Worm (Caenorhabditis elegans): ENCODE measurements around the gene cnc-4.

Gene cnc-4

DNA sequence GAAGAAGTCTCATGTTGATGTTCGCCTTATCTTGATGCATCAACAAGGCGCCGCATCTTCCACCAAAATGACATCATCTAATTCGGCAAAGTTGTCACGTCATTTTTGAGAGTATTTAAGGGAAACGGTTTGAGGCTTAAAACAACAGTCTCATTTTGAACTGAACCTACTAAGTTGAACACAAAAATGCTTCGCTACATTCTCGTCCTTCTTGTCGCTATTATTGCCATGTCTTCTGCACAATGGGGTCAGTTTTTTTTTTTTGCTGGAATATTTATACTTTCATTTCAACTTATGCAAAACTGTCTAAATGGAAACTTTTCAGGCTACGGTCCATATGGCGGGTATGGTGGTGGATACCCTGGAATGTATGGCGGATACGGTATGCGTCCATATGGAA, at the start of gene cnc-4:
cnc-4 (plus strand) TSS at position 117 of the 400 bp plus-strand sequence.
- TF ChIP-seq unc-86 (tag; optimal IDR thresholded peaks at IDR 0.05) (no peak), ceh-22 (tag; optimal IDR thresholded peaks at IDR 0.05) (no peak), pha-2 (tag; optimal IDR thresholded peaks at IDR 0.05) (no peak)

DNA sequence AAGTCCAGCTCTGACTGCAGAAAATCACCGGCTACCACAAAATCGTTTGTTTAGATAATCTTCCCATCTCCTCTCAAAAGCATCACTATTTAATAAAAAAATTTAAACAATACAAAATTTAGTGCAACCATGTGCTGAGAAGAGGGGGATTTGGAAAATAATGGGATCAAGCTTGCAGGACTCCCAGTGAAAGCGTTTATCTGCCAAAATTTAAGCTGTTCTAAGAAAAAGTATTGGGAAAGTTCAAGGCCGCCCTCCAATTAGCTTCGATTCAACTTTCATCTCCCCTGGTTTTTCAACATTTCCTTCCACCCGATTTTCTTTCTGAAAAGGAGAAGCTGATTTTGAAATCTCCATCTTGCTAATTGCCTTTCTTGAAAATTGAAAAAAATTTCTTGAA, 38.9 kb upstream of the cnc-4 start:
- TF ChIP-seq hlh-30 (tag; optimal IDR thresholded peaks at IDR 0.05; ENCODE audit: insufficient read depth), result no peak

DNA sequence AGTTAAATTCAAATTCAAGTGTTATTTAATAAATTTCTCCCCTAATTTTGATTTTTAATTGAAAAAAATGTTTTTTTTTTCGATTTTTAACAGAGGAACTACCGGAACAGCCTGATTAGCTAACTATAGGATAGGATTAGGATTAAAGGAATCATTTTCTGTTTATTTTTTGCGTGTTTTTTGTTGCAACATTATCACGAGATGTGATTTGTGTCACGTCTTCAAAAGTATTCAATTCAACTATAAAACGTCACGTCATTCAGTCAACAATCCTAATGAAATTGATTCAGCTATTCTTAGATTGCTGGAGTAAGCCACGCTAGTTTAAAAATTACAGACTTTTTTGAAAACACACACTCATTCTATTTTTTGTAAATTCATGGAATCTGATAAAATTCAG, 36.3 kb upstream of the cnc-4 start:
- no peak for TF ChIP-seq hlh-6 (tag; optimal IDR thresholded peaks at IDR 0.05)
- no peak for TF ChIP-seq lim-6 (tag; optimal IDR thresholded peaks at IDR 0.05)
- no peak for TF ChIP-seq tbx-2 (tag; optimal IDR thresholded peaks at IDR 0.05)
- no peak for TF ChIP-seq ceh-18 (tag; optimal IDR thresholded peaks at IDR 0.05)
- no peak for TF ChIP-seq ceh-48 (tag; optimal IDR thresholded peaks at IDR 0.05)
- TF ChIP-seq mec-3 (tag; optimal IDR thresholded peaks at IDR 0.05; ENCODE audit: borderline replicate concordance), result no peak
- TF ChIP-seq npax-4 (tag; optimal IDR thresholded peaks at IDR 0.05), result no peak
- no peak for TF ChIP-seq dve-1 (tag; optimal IDR thresholded peaks at IDR 0.05)
- TF ChIP-seq dmd-4 (tag; optimal IDR thresholded peaks at IDR 0.05; ENCODE audit: borderline replicate concordance), result no peak

DNA sequence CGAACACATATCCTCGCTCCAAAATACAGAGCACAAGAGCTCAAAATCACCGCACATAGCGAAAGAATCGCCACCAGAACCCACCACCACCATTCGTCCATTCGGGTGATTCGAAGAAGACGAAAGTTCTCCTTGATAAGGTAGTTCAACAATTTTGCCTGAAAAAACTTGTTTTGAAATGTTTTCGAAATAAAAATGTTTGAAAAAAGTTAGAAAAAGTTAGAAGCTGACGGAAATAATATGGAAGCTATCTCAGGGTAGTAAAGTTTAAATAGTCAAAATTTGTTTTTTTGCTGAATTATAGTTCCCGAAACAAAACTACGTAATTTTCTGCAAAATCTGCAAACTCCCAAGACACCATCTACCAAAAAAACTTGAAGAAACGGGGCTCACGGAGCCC, 35.5 kb upstream of the cnc-4 start, which contains the start of gene snt-5:
snt-5 (minus strand) TSS at position 101 of the 400 bp plus-strand sequence.
- TF ChIP-seq F13H6.1 (tag; optimal IDR thresholded peaks at IDR 0.05) (no peak), lim-6 (tag; optimal IDR thresholded peaks at IDR 0.05) (no peak), nhr-11 (tag; optimal IDR thresholded peaks at IDR 0.05) (no peak), fkh-6 (tag; optimal IDR thresholded peaks at IDR 0.05) (no peak), hlh-15 (tag; optimal IDR thresholded peaks at IDR 0.05) (no peak), pqm-1 (tag; optimal IDR thresholded peaks at IDR 0.05) (no peak), elt-2 (tag; optimal IDR thresholded peaks at IDR 0.05) (no peak), odd-2 (tag; optimal IDR thresholded peaks at IDR 0.05) (no peak), ceh-14 (tag; optimal IDR thresholded peaks at IDR 0.05) (no peak), syd-9 (tag; optimal IDR thresholded peaks at IDR 0.05) (no peak), unc-86 (tag; optimal IDR thresholded peaks at IDR 0.05) (no peak), ceh-30 (tag; optimal IDR thresholded peaks at IDR 0.05) (no peak), K02D7.2 (tag; optimal IDR thresholded peaks at IDR 0.05) (no peak), ceh-24 (tag; optimal IDR thresholded peaks at IDR 0.05) (no peak), ceh-9 (tag; optimal IDR thresholded peaks at IDR 0.05) (no peak), ztf-16 (tag; optimal IDR thresholded peaks at IDR 0.05) (no peak), lin-11 (tag; optimal IDR thresholded peaks at IDR 0.05) (no peak), hlh-30 (tag; optimal IDR thresholded peaks at IDR 0.05; ENCODE audit: insufficient read depth) (no peak), T23F11.4 (GFP tag; optimal IDR thresholded peaks at IDR 0.05) (no peak)

DNA sequence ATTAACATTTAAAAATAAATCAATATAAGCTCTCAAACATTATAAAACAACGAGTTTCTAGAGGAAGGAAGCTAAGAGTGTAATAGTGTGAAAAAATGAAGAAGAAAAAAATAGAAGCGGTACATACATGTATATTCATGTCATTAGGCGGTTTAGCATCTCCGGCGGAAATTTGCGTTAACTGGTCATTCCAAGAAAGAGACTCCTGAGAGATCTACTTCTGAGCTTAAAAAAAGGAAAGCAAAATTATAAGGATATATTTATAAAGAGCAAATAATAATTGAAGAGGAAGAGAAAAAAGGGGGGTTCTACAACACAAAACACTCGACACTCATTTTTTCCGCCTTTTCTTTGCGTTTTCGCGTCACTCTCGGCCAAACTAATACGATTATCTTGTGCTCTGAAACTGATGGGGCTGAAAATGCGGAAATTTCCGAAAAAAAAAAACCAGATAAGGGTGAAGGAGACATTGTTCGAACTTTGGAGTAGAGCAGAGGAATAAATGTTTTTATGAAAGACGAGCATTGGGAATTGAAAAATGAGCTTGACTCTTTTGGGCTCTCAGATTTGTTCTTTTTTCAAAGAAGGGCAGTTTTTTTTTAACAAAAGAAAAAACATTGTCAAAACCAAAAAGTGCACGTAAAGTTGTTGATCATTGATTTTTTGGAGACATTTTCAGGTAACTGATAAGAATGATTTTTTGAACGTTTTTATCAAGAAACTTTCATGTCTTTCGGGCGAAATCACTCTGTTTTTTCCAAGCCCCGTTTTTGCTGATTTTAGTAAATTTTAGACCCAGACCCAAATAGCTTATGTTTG, 32.2 kb upstream of the cnc-4 start:
- TF ChIP-seq ceh-6 (GFP tag; optimal IDR thresholded peaks at IDR 0.05) (no peak), odd-2 (tag; optimal IDR thresholded peaks at IDR 0.05) (no peak), ref-2 (tag; optimal IDR thresholded peaks at IDR 0.05) (no peak), ceh-24 (tag; optimal IDR thresholded peaks at IDR 0.05) (no peak), K02D7.2 (tag; optimal IDR thresholded peaks at IDR 0.05) (no peak), ceh-19 (GFP tag; optimal IDR thresholded peaks at IDR 0.05) (no peak), unc-55 (GFP tag; optimal IDR thresholded peaks at IDR 0.05) (no peak), mec-3 (tag; optimal IDR thresholded peaks at IDR 0.05; ENCODE audit: borderline replicate concordance) (no peak), lim-6 (tag; optimal IDR thresholded peaks at IDR 0.05) (no peak), rnt-1 (tag; optimal IDR thresholded peaks at IDR 0.05) (no peak)
